Fruit fly (Drosophila melanogaster): ENCODE measurements around the gene CG31300.

Gene CG31300

dm6 chr3R:25245052-25245813 is 38.2 kb upstream of the CG31300 start, which contains the start of gene bam:
Gene bam (minus strand): TSS chr3R:25245109.
- TF ChIP-seq svp (GFP tag) (peak; percentile 75), fkh (GFP tag; optimal IDR thresholded peaks at IDR 0.05) (peak; percentile 11), Sox102F (GFP tag; optimal IDR thresholded peaks at IDR 0.05) (no peak)

dm6 chr3R:25247379-25247869 is 36.0 kb upstream of the CG31300 start, which contains the start of the genes RpS27 and Nup37:
Gene RpS27 (minus strand): TSS chr3R:25247514.
Gene Nup37 (plus strand): TSS chr3R:25247658.
- TF ChIP-seq CG6792 (GFP tag; optimal IDR thresholded peaks at IDR 0.05) (peak; percentile 91), CG11762 (GFP tag; optimal IDR thresholded peaks at IDR 0.05; ENCODE audit: insufficient read depth) (peak; percentile 88), topi (GFP tag; optimal IDR thresholded peaks at IDR 0.05) (peak; percentile 95), Sox14 (GFP tag; optimal IDR thresholded peaks at IDR 0.05) (peak; percentile 91), dsx (GFP tag; optimal IDR thresholded peaks at IDR 0.05; ENCODE audit: poor library complexity, severe bottlenecking) (peak; percentile 74), Eip78C (GFP tag) (peak; percentile 97), Met (GFP tag; optimal IDR thresholded peaks at IDR 0.05) (peak; percentile 96), acj6 (GFP tag; optimal IDR thresholded peaks at IDR 0.05) (peak; percentile 92), CG7368 (GFP tag; optimal IDR thresholded peaks at IDR 0.05) (peak; percentile 96), Hr4 (GFP tag; optimal IDR thresholded peaks at IDR 0.05) (no peak), dac (GFP tag; optimal IDR thresholded peaks at IDR 0.05) (peak; percentile 91), CG3032 (tag; optimal IDR thresholded peaks at IDR 0.05) (peak; percentile 88), spab (GFP tag; optimal IDR thresholded peaks at IDR 0.05) (peak; percentile 76), lz (GFP tag; optimal IDR thresholded peaks at IDR 0.05) (peak; percentile 98), CG15336 (GFP tag; IDR thresholded peaks at IDR 0.05) (0 out of 2 replicates have a peak, but pooled peaks have one; percentile 24), Sox15 (GFP tag; optimal IDR thresholded peaks at IDR 0.05) (peak; percentile 92), CG11902 (GFP tag; optimal IDR thresholded peaks at IDR 0.05) (peak; percentile 93), salr (GFP tag; optimal IDR thresholded peaks at IDR 0.05) (peak in 1 of 2 experiments; percentile 98), Eip93F (GFP tag; optimal IDR thresholded peaks at IDR 0.05) (no peak), Sox102F (GFP tag; optimal IDR thresholded peaks at IDR 0.05) (peak; percentile 95), achi (GFP tag; optimal IDR thresholded peaks at IDR 0.05) (peak; percentile 93), CG8319 (GFP tag; optimal IDR thresholded peaks at IDR 0.05) (peak; percentile 95), Lpt (GFP tag; optimal IDR thresholded peaks at IDR 0.05) (no peak), CG3919 (GFP tag; optimal IDR thresholded peaks at IDR 0.05) (peak; percentile 98), Hr38 (GFP tag; optimal IDR thresholded peaks at IDR 0.05) (no peak), esn (GFP tag; optimal IDR thresholded peaks at IDR 0.05) (peak; percentile 98), CG10631 (GFP tag; optimal IDR thresholded peaks at IDR 0.05) (peak; percentile 88), fkh (GFP tag; optimal IDR thresholded peaks at IDR 0.05) (peak; percentile 94), ss (GFP tag; optimal IDR thresholded peaks at IDR 0.05) (peak; percentile 85 to 93), CG32006 (GFP tag; optimal IDR thresholded peaks at IDR 0.05) (peak; percentile 75), svp (GFP tag) (no peak), Smox (GFP tag; optimal IDR thresholded peaks at IDR 0.05) (peak; percentile 91), fd59A (GFP tag; optimal IDR thresholded peaks at IDR 0.05) (peak; percentile 90), CG16779 (tag; optimal IDR thresholded peaks at IDR 0.05) (peak; percentile 94), CG34406 (GFP tag; optimal IDR thresholded peaks at IDR 0.05) (peak; percentile 92), CG6276 (GFP tag; optimal IDR thresholded peaks at IDR 0.05) (no peak), CG6163 (GFP tag; IDR thresholded peaks at IDR 0.05) (peak; percentile 96), CG10669 (GFP tag; optimal IDR thresholded peaks at IDR 0.05) (peak; percentile 87), eg (GFP tag; IDR thresholded peaks at IDR 0.05) (peak; percentile 93), CG9139 (GFP tag; optimal IDR thresholded peaks at IDR 0.05) (peak; percentile 94), CG6808 (GFP tag; optimal IDR thresholded peaks at IDR 0.05) (peak; percentile 90), CG8119 (GFP tag; IDR thresholded peaks at IDR 0.05) (peak; percentile 57; the same call in 2 of the 3 replicates), OdsH (GFP tag; optimal IDR thresholded peaks at IDR 0.05) (peak; percentile 92), cyc (GFP tag; optimal IDR thresholded peaks at IDR 0.05) (peak; percentile 98), Blimp-1 (GFP tag; optimal IDR thresholded peaks at IDR 0.05) (peak; percentile 90), CG11294 (GFP tag; IDR thresholded peaks at IDR 0.05) (peak; percentile 77), Eip75B (GFP tag; optimal IDR thresholded peaks at IDR 0.05) (peak; percentile 96)

Measured in whole organism, prepupa.